Fruit fly (Drosophila melanogaster): ENCODE measurements around the gene CG8219.

CG8219 gene

DNA sequence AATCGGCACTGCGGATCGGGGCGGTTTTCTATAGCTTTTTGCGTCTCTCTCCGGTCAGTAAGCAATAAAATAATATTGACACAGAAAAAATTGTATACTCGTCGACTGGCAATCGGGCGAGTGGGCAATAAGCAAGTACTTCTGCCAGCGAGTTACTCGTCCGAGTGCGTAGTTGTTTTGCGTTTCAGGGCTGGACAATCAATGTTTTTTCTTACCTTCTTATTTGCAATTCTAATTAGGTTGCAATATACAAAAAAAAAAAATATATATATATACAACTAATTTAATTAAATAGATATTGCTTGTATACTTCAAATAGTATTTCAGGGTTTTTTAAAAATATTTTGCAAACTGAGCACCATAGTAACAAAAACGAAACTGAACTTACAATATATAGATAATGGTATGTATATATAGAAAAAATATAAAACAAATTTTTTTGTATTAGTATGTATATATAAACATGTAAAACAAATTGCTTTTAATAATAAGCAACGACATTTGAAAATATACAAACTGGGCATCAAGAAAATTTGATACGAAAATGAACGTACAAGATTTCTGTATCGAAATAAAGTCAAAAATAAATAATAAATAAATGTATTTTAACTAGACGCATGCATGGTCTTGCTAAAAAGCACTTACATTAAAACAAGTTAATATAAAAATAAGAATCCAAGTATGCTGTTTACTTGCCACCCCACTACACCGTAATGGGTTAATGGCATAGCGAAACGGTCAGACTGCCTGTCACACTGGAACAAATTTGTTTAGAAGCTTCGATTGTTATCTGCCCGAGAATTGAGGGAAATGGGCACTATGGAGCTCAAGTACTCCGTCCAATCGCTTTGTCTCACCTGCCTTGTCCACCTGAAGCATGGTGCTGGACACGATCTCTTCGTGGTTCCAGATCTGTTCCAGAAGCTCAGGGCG lies 11.0 kb upstream of the CG8219 start, which contains the start of the genes D19A and CG7386:
TSS of gene D19A (minus strand) at position 129 of the 933 bp plus-strand sequence.
TSS of gene CG7386 (plus strand) at position 751 of the 933 bp plus-strand sequence.
- TF ChIP-seq Sin3A (optimal IDR thresholded peaks at IDR 0.05) (no peak), CG10147 (GFP tag; optimal IDR thresholded peaks at IDR 0.05) (peak; percentile 45), lov (optimal IDR thresholded peaks at IDR 0.05) (no peak), lov (GFP tag; IDR thresholded peaks at IDR 0.05) (peak; percentile 31; the same call in 1 of the 3 replicates), CG12942 (GFP tag; optimal IDR thresholded peaks at IDR 0.05) (no peak), fd3F (GFP tag; optimal IDR thresholded peaks at IDR 0.05) (peak; percentile 3), Sry-β (GFP tag; optimal IDR thresholded peaks at IDR 0.05) (no peak), luna (GFP tag; optimal IDR thresholded peaks at IDR 0.05) (no peak), CG6689 (GFP tag; IDR thresholded peaks at IDR 0.05) (peak; percentile 75), CG7745 (tag; optimal IDR thresholded peaks at IDR 0.05) (no peak), HLH54F (GFP tag; optimal IDR thresholded peaks at IDR 0.05) (peak; percentile 79), hbn (GFP tag; IDR thresholded peaks at IDR 0.05; ENCODE audit: partially characterized antibody) (no peak; the same call in 1 of the 2 replicates), usp (GFP tag; optimal IDR thresholded peaks at IDR 0.05) (no peak), CG30431 (GFP tag; optimal IDR thresholded peaks at IDR 0.05) (no peak), CrebB (tag; optimal IDR thresholded peaks at IDR 0.05) (no peak), Stat92E (GFP tag; optimal IDR thresholded peaks at IDR 0.05) (no peak), CG17186 (GFP tag; optimal IDR thresholded peaks at IDR 0.05) (no peak), CG10431 (GFP tag; optimal IDR thresholded peaks at IDR 0.05) (peak; percentile 27), Mes4 (GFP tag; optimal IDR thresholded peaks at IDR 0.05) (no peak), h (optimal IDR thresholded peaks at IDR 0.05) (no peak), bowl (GFP tag; IDR thresholded peaks at IDR 0.05) (peak; percentile 56), NfI (GFP tag; optimal IDR thresholded peaks at IDR 0.05) (peak; percentile 45), CG14441 (GFP tag; IDR thresholded peaks at IDR 0.05) (peak; percentile 53), onecut (GFP tag; IDR thresholded peaks at IDR 0.05) (peak; percentile 57), CG3163 (GFP tag; optimal IDR thresholded peaks at IDR 0.05) (no peak), CG12104 (GFP tag; optimal IDR thresholded peaks at IDR 0.05) (peak; percentile 7), mirr (GFP tag; optimal IDR thresholded peaks at IDR 0.05) (peak; percentile 37), NK7.1 (GFP tag; optimal IDR thresholded peaks at IDR 0.05) (no peak), CG1792 (GFP tag; optimal IDR thresholded peaks at IDR 0.05) (peak; percentile 16), CG12071 (GFP tag; optimal IDR thresholded peaks at IDR 0.05) (no peak), Opbp (GFP tag; IDR thresholded peaks at IDR 0.05; ENCODE audit: partially characterized antibody) (no peak), CG3726 (GFP tag; IDR thresholded peaks at IDR 0.05) (0 out of 3 replicates have a peak, but pooled peaks have one; percentile 22), CG16863 (GFP tag; optimal IDR thresholded peaks at IDR 0.05) (peak; percentile 32), CG14965 (GFP tag; optimal IDR thresholded peaks at IDR 0.05; ENCODE audit: borderline replicate concordance) (no peak), CG7556 (GFP tag; optimal IDR thresholded peaks at IDR 0.05) (peak; percentile 11), HLHmδ (GFP tag; optimal IDR thresholded peaks at IDR 0.05) (no peak), CG8944 (GFP tag; optimal IDR thresholded peaks at IDR 0.05) (peak; percentile 52), dan (GFP tag; IDR thresholded peaks at IDR 0.05) (no peak), odd (GFP tag; optimal IDR thresholded peaks at IDR 0.05) (no peak), zen (tag; optimal IDR thresholded peaks at IDR 0.05) (peak; percentile 3), so (GFP tag; IDR thresholded peaks at IDR 0.05) (0 out of 3 replicates have a peak, but pooled peaks have one; percentile 7), nerfin-1 (tag; optimal IDR thresholded peaks at IDR 0.05) (peak; percentile 16), repo (GFP tag; optimal IDR thresholded peaks at IDR 0.05) (peak; percentile 6), cwo (GFP tag; optimal IDR thresholded peaks at IDR 0.05) (peak; percentile 46), Hsf (GFP tag; optimal IDR thresholded peaks at IDR 0.05) (peak; percentile 41), ham (GFP tag; IDR thresholded peaks at IDR 0.05) (no peak), CG4820 (GFP tag; optimal IDR thresholded peaks at IDR 0.05) (peak; percentile 13), CG12236 (GFP tag; optimal IDR thresholded peaks at IDR 0.05) (no peak), CG14860 (GFP tag; IDR thresholded peaks at IDR 0.05; ENCODE audit: partially characterized antibody) (no peak)
